1 fruit fly cellular context compared by ENCODE assay signal in genomic region chr3L:19900184-19901089, dm6.
TF ChIP-seq lines count a peak whose summit lies in the region.

No protein-coding gene starts in this region.

TF ChIP-seq in whole organism, embryonic, 481 proteins besides CTCF, POLR2A, EP300 and RAD21 (continued from another document and continues in another):
- no peak for TF ChIP-seq Hr39 (optimal IDR thresholded peaks at IDR 0.05; lab: Kevin White, UChicago)
- TF ChIP-seq Lhr (GFP tag; optimal IDR thresholded peaks at IDR 0.05; lab: Kevin White, UChicago): no peak
- TF ChIP-seq zen (tag; optimal IDR thresholded peaks at IDR 0.05; lab: Kevin White, UChicago): no peak
- no peak for TF ChIP-seq CG4854 (GFP tag; optimal IDR thresholded peaks at IDR 0.05; lab: Kevin White, UChicago)
- no peak for TF ChIP-seq CG10147 (GFP tag; optimal IDR thresholded peaks at IDR 0.05; lab: Kevin White, UChicago)
- no peak for TF ChIP-seq CG5245 (GFP tag; optimal IDR thresholded peaks at IDR 0.05; lab: Kevin White, UChicago)
- TF ChIP-seq pum (GFP tag; optimal IDR thresholded peaks at IDR 0.05; lab: Kevin White, UChicago): no peak
- TF ChIP-seq inv (GFP tag; IDR thresholded peaks at IDR 0.05; lab: Robert Waterston, UW; ENCODE audit: partially characterized antibody): no peak
- TF ChIP-seq schlank (tag; optimal IDR thresholded peaks at IDR 0.05; lab: Kevin White, UChicago): no peak
- TF ChIP-seq CG10274 (GFP tag; optimal IDR thresholded peaks at IDR 0.05; lab: Kevin White, UChicago): no peak
- TF ChIP-seq tx (GFP tag; optimal IDR thresholded peaks at IDR 0.05; lab: Kevin White, UChicago): no peak
- TF ChIP-seq odd (GFP tag; optimal IDR thresholded peaks at IDR 0.05; lab: Kevin White, UChicago): no peak
- TF ChIP-seq Dp (GFP tag; optimal IDR thresholded peaks at IDR 0.05; lab: Kevin White, UChicago): no peak
- TF ChIP-seq pita (GFP tag; optimal IDR thresholded peaks at IDR 0.05; lab: Kevin White, UChicago): no peak
- TF ChIP-seq CG9727 (GFP tag; optimal IDR thresholded peaks at IDR 0.05; lab: Kevin White, UChicago): peak; percentile 7
- no peak for TF ChIP-seq luna (GFP tag; optimal IDR thresholded peaks at IDR 0.05; lab: Kevin White, UChicago)
- TF ChIP-seq nmo (GFP tag; optimal IDR thresholded peaks at IDR 0.05; lab: Kevin White, UChicago): no peak
- TF ChIP-seq D19A (tag; optimal IDR thresholded peaks at IDR 0.05; lab: Kevin White, UChicago): peak; percentile 14
- TF ChIP-seq Bteb2 (GFP tag; optimal IDR thresholded peaks at IDR 0.05; lab: Kevin White, UChicago): no peak
- TF ChIP-seq CG8290 (GFP tag; optimal IDR thresholded peaks at IDR 0.05; lab: Kevin White, UChicago): no peak
- peak; percentile 25 to 40 for TF ChIP-seq CG8290 (tag; optimal IDR thresholded peaks at IDR 0.05; lab: Kevin White, UChicago)
- no peak for TF ChIP-seq CG10209 (GFP tag; optimal IDR thresholded peaks at IDR 0.05; lab: Kevin White, UChicago)
- TF ChIP-seq CG14014 (GFP tag; IDR thresholded peaks at IDR 0.05; lab: Robert Waterston, UW): no peak
- TF ChIP-seq Dll (GFP tag; IDR thresholded peaks at IDR 0.05; lab: Robert Waterston, UW; ENCODE audit: partially characterized antibody): no peak
- TF ChIP-seq CG4617 (GFP tag; optimal IDR thresholded peaks at IDR 0.05; lab: Kevin White, UChicago; ENCODE audit: borderline replicate concordance): no peak
- TF ChIP-seq Awh (GFP tag; IDR thresholded peaks at IDR 0.05; lab: Robert Waterston, UW): no peak
- no peak for TF ChIP-seq tio (GFP tag; optimal IDR thresholded peaks at IDR 0.05; lab: Kevin White, UChicago)
- TF ChIP-seq H15 (GFP tag; IDR thresholded peaks at IDR 0.05; lab: Robert Waterston, UW): no peak
- TF ChIP-seq chif (GFP tag; optimal IDR thresholded peaks at IDR 0.05; lab: Kevin White, UChicago): no peak
- TF ChIP-seq Dek (tag; optimal IDR thresholded peaks at IDR 0.05; lab: Kevin White, UChicago): no peak
- no peak for TF ChIP-seq Fer2 (tag; optimal IDR thresholded peaks at IDR 0.05; lab: Kevin White, UChicago)
- TF ChIP-seq h (optimal IDR thresholded peaks at IDR 0.05; lab: Kevin White, UChicago): no peak
- no peak for TF ChIP-seq CG10654 (GFP tag; optimal IDR thresholded peaks at IDR 0.05; lab: Kevin White, UChicago)
- no peak for TF ChIP-seq yki (optimal IDR thresholded peaks at IDR 0.05; lab: Kevin White, UChicago)
- TF ChIP-seq stwl (tag; optimal IDR thresholded peaks at IDR 0.05; lab: Kevin White, UChicago): peak; percentile 61
- TF ChIP-seq CG12299 (tag; optimal IDR thresholded peaks at IDR 0.05; lab: Kevin White, UChicago): no peak
- TF ChIP-seq kah (GFP tag; optimal IDR thresholded peaks at IDR 0.05; lab: Kevin White, UChicago): no peak
- no peak for TF ChIP-seq Dip2 (GFP tag; IDR thresholded peaks at IDR 0.05; lab: Robert Waterston, UW)
- no peak for TF ChIP-seq psq (GFP tag; optimal IDR thresholded peaks at IDR 0.05; lab: Kevin White, UChicago)
- TF ChIP-seq unc-4 (GFP tag; IDR thresholded peaks at IDR 0.05; lab: Robert Waterston, UW; ENCODE audit: partially characterized antibody): no peak
- no peak for TF ChIP-seq vnd (GFP tag; IDR thresholded peaks at IDR 0.05; lab: Robert Waterston, UW; ENCODE audit: partially characterized antibody)
- TF ChIP-seq CG34224 (GFP tag; IDR thresholded peaks at IDR 0.05; lab: Robert Waterston, UW; ENCODE audit: partially characterized antibody): peak; percentile 34; the same call in 2 of the 3 replicates
- no peak for TF ChIP-seq ERR (GFP tag; optimal IDR thresholded peaks at IDR 0.05; lab: Kevin White, UChicago)
- no peak for TF ChIP-seq Atf3 (GFP tag; optimal IDR thresholded peaks at IDR 0.05; lab: Kevin White, UChicago)
- no peak for TF ChIP-seq Rfx (GFP tag; IDR thresholded peaks at IDR 0.05; lab: Robert Waterston, UW)
- TF ChIP-seq bowl (GFP tag; IDR thresholded peaks at IDR 0.05; lab: Robert Waterston, UW): no peak
- 0 out of 3 replicates have a peak, but pooled peaks have one; percentile 24 for TF ChIP-seq ci (GFP tag; IDR thresholded peaks at IDR 0.05; lab: Robert Waterston, UW)
- TF ChIP-seq Drgx (GFP tag; IDR thresholded peaks at IDR 0.05; lab: Robert Waterston, UW): no peak
- TF ChIP-seq mirr (GFP tag; optimal IDR thresholded peaks at IDR 0.05; lab: Kevin White, UChicago): no peak
- no peak for TF ChIP-seq fd3F (GFP tag; optimal IDR thresholded peaks at IDR 0.05; lab: Kevin White, UChicago)
- TF ChIP-seq ab (GFP tag; optimal IDR thresholded peaks at IDR 0.05; lab: Kevin White, UChicago): no peak
- no peak for TF ChIP-seq Chrac-16 (GFP tag; optimal IDR thresholded peaks at IDR 0.05; lab: Kevin White, UChicago)
- TF ChIP-seq CG11695 (GFP tag; IDR thresholded peaks at IDR 0.05; lab: Robert Waterston, UW): 0 out of 3 replicates have a peak, but pooled peaks have one; percentile 27
- TF ChIP-seq Med (GFP tag; lab: Kevin White, UChicago): peak; percentile 37
- peak in 1 of 2 experiments; percentile 47 for TF ChIP-seq Hr78 (GFP tag; optimal IDR thresholded peaks at IDR 0.05; lab: Kevin White, UChicago)
- TF ChIP-seq CG6272 (GFP tag; IDR thresholded peaks at IDR 0.05; lab: Robert Waterston, UW): no peak
- TF ChIP-seq Hsf (GFP tag; optimal IDR thresholded peaks at IDR 0.05; lab: Kevin White, UChicago): no peak
- TF ChIP-seq Meics (GFP tag; optimal IDR thresholded peaks at IDR 0.05; lab: Kevin White, UChicago): no peak
- TF ChIP-seq Stat92E (GFP tag; optimal IDR thresholded peaks at IDR 0.05; lab: Kevin White, UChicago): no peak
- TF ChIP-seq CG11696 (GFP tag; IDR thresholded peaks at IDR 0.05; lab: Robert Waterston, UW): 0 out of 2 replicates have a peak, but pooled peaks have one; percentile 15
- TF ChIP-seq CG12155 (GFP tag; optimal IDR thresholded peaks at IDR 0.05; lab: Kevin White, UChicago): no peak
- no peak; the same call in 2 of the 3 replicates for TF ChIP-seq row (GFP tag; IDR thresholded peaks at IDR 0.05; lab: Robert Waterston, UW)
- no peak for TF ChIP-seq Mrtf (GFP tag; IDR thresholded peaks at IDR 0.05; lab: Robert Waterston, UW)
- no peak for TF ChIP-seq CG12391 (tag; optimal IDR thresholded peaks at IDR 0.05; lab: Kevin White, UChicago)
- TF ChIP-seq oc (tag; optimal IDR thresholded peaks at IDR 0.05; lab: Kevin White, UChicago): no peak
- TF ChIP-seq CG10431 (GFP tag; optimal IDR thresholded peaks at IDR 0.05; lab: Kevin White, UChicago): no peak
- no peak for TF ChIP-seq jigr1 (GFP tag; IDR thresholded peaks at IDR 0.05; lab: Robert Waterston, UW)
- TF ChIP-seq CG8089 (GFP tag; optimal IDR thresholded peaks at IDR 0.05; lab: Kevin White, UChicago): no peak
- no peak for TF ChIP-seq Vsx1 (GFP tag; optimal IDR thresholded peaks at IDR 0.05; lab: Kevin White, UChicago)
- TF ChIP-seq gcm (GFP tag; optimal IDR thresholded peaks at IDR 0.05; lab: Kevin White, UChicago): no peak
- TF ChIP-seq B-H2 (GFP tag; optimal IDR thresholded peaks at IDR 0.05; lab: Kevin White, UChicago): no peak
- no peak for TF ChIP-seq kni (GFP tag; optimal IDR thresholded peaks at IDR 0.05; lab: Kevin White, UChicago)
- no peak for TF ChIP-seq YL-1 (GFP tag; optimal IDR thresholded peaks at IDR 0.05; lab: Kevin White, UChicago)
- TF ChIP-seq Fer3 (tag; optimal IDR thresholded peaks at IDR 0.05; lab: Kevin White, UChicago): no peak
- no peak for TF ChIP-seq CG11560 (tag; IDR thresholded peaks at IDR 0.05; lab: Robert Waterston, UW)
- TF ChIP-seq CG1233 (GFP tag; optimal IDR thresholded peaks at IDR 0.05; lab: Kevin White, UChicago): no peak
- TF ChIP-seq sens (GFP tag; lab: Kevin White, UChicago): peak; percentile 74
- TF ChIP-seq sc (optimal IDR thresholded peaks at IDR 0.05; lab: Kevin White, UChicago): no peak
- TF ChIP-seq sc (GFP tag; optimal IDR thresholded peaks at IDR 0.05; lab: Kevin White, UChicago): no peak
- no peak for TF ChIP-seq ham (GFP tag; IDR thresholded peaks at IDR 0.05; lab: Robert Waterston, UW)
- no peak for TF ChIP-seq fd64A (GFP tag; optimal IDR thresholded peaks at IDR 0.05; lab: Kevin White, UChicago)
- peak; percentile 23 for TF ChIP-seq PHDP (tag; optimal IDR thresholded peaks at IDR 0.05; lab: Kevin White, UChicago)
- no peak for TF ChIP-seq NC2β (GFP tag; optimal IDR thresholded peaks at IDR 0.05; lab: Kevin White, UChicago)
- TF ChIP-seq pan (optimal IDR thresholded peaks at IDR 0.05; lab: Kevin White, UChicago): no peak
- no peak for TF ChIP-seq pan (GFP tag; optimal IDR thresholded peaks at IDR 0.05 in 1 of 2, IDR thresholded peaks at IDR 0.05 in 1 of 2)
- no peak for TF ChIP-seq CG31365 (tag; optimal IDR thresholded peaks at IDR 0.05; lab: Kevin White, UChicago)
- no peak for TF ChIP-seq CG17612 (GFP tag; IDR thresholded peaks at IDR 0.05; lab: Robert Waterston, UW)
- no peak for TF ChIP-seq CG18011 (GFP tag; optimal IDR thresholded peaks at IDR 0.05; lab: Kevin White, UChicago)
- TF ChIP-seq Gug (GFP tag; IDR thresholded peaks at IDR 0.05; lab: Robert Waterston, UW): no peak
- no peak for TF ChIP-seq Opbp (GFP tag; IDR thresholded peaks at IDR 0.05; lab: Robert Waterston, UW; ENCODE audit: partially characterized antibody)
- TF ChIP-seq CG12942 (GFP tag; optimal IDR thresholded peaks at IDR 0.05; lab: Kevin White, UChicago): no peak
- no peak for TF ChIP-seq CG31224 (GFP tag; IDR thresholded peaks at IDR 0.05; lab: Robert Waterston, UW)
- TF ChIP-seq emc (GFP tag; optimal IDR thresholded peaks at IDR 0.05; lab: Kevin White, UChicago): no peak
- TF ChIP-seq so (GFP tag; IDR thresholded peaks at IDR 0.05; lab: Robert Waterston, UW): no peak; the same call in 2 of the 3 replicates
- TF ChIP-seq CG11504 (tag; optimal IDR thresholded peaks at IDR 0.05; lab: Kevin White, UChicago): no peak
- no peak for TF ChIP-seq HLHmδ (GFP tag; optimal IDR thresholded peaks at IDR 0.05; lab: Kevin White, UChicago)
- TF ChIP-seq CG17385 (GFP tag; optimal IDR thresholded peaks at IDR 0.05; lab: Kevin White, UChicago): no peak
- TF ChIP-seq cato (GFP tag; optimal IDR thresholded peaks at IDR 0.05; lab: Kevin White, UChicago; ENCODE audit: borderline replicate concordance): no peak
- TF ChIP-seq ems (GFP tag; optimal IDR thresholded peaks at IDR 0.05; lab: Kevin White, UChicago): no peak
- no peak for TF ChIP-seq CG13123 (GFP tag; optimal IDR thresholded peaks at IDR 0.05; lab: Kevin White, UChicago)
- TF ChIP-seq GATAe (GFP tag; conservative IDR thresholded peaks at IDR 0.05; lab: Robert Waterston, UW): no peak
- no peak for TF ChIP-seq CG6175 (GFP tag; IDR thresholded peaks at IDR 0.05; lab: Robert Waterston, UW)
- TF ChIP-seq tna (GFP tag; IDR thresholded peaks at IDR 0.05; lab: Robert Waterston, UW; ENCODE audit: partially characterized antibody): no peak
- TF ChIP-seq CG2120 (GFP tag; optimal IDR thresholded peaks at IDR 0.05; lab: Kevin White, UChicago): peak; percentile 25
- no peak for TF ChIP-seq danr (GFP tag; IDR thresholded peaks at IDR 0.05; lab: Robert Waterston, UW)
- TF ChIP-seq salm (tag; optimal IDR thresholded peaks at IDR 0.05; lab: Kevin White, UChicago): no peak
- TF ChIP-seq fu2 (GFP tag; optimal IDR thresholded peaks at IDR 0.05; lab: Kevin White, UChicago): no peak
- TF ChIP-seq Dfd (GFP tag; optimal IDR thresholded peaks at IDR 0.05; lab: Kevin White, UChicago): no peak
- TF ChIP-seq CG13894 (tag; optimal IDR thresholded peaks at IDR 0.05; lab: Kevin White, UChicago): no peak
- no peak for TF ChIP-seq unpg (GFP tag; optimal IDR thresholded peaks at IDR 0.05; lab: Kevin White, UChicago)
- no peak for TF ChIP-seq Max (GFP tag; optimal IDR thresholded peaks at IDR 0.05; lab: Kevin White, UChicago)
- no peak for TF ChIP-seq crc (GFP tag; optimal IDR thresholded peaks at IDR 0.05; lab: Kevin White, UChicago)
- no peak for TF ChIP-seq CG7987 (GFP tag; optimal IDR thresholded peaks at IDR 0.05; lab: Kevin White, UChicago)
- TF ChIP-seq jumu (GFP tag; optimal IDR thresholded peaks at IDR 0.05; lab: Kevin White, UChicago): no peak
- no peak for TF ChIP-seq CG8924 (tag; optimal IDR thresholded peaks at IDR 0.05; lab: Kevin White, UChicago)
- TF ChIP-seq gt (GFP tag; IDR thresholded peaks at IDR 0.05; lab: Robert Waterston, UW): no peak
- no peak for TF ChIP-seq NFAT (GFP tag; IDR thresholded peaks at IDR 0.05; lab: Robert Waterston, UW)
- no peak for TF ChIP-seq Mes4 (GFP tag; optimal IDR thresholded peaks at IDR 0.05; lab: Kevin White, UChicago)
- no peak for TF ChIP-seq CrebB (tag; optimal IDR thresholded peaks at IDR 0.05; lab: Kevin White, UChicago)
- no peak for TF ChIP-seq mam (GFP tag; optimal IDR thresholded peaks at IDR 0.05; lab: Kevin White, UChicago)
- TF ChIP-seq Poxn (GFP tag; IDR thresholded peaks at IDR 0.05; lab: Robert Waterston, UW): no peak
- no peak for TF ChIP-seq E2f2 (GFP tag; IDR thresholded peaks at IDR 0.05; lab: Robert Waterston, UW)
- no peak for TF ChIP-seq CG2116 (GFP tag; optimal IDR thresholded peaks at IDR 0.05; lab: Kevin White, UChicago)
- no peak for TF ChIP-seq CG17912 (GFP tag; optimal IDR thresholded peaks at IDR 0.05; lab: Kevin White, UChicago)
- TF ChIP-seq CG7786 (GFP tag; optimal IDR thresholded peaks at IDR 0.05; lab: Kevin White, UChicago): no peak
- no peak for TF ChIP-seq CG8388 (GFP tag; optimal IDR thresholded peaks at IDR 0.05; lab: Kevin White, UChicago)
- no peak for TF ChIP-seq Usf (GFP tag; optimal IDR thresholded peaks at IDR 0.05; lab: Kevin White, UChicago)
- no peak for TF ChIP-seq CG7839 (tag; optimal IDR thresholded peaks at IDR 0.05; lab: Kevin White, UChicago)
- no peak for TF ChIP-seq CkIIα-i1 (GFP tag; IDR thresholded peaks at IDR 0.05; lab: Robert Waterston, UW)
- TF ChIP-seq tap (tag; optimal IDR thresholded peaks at IDR 0.05; lab: Kevin White, UChicago): no peak
- TF ChIP-seq ind (GFP tag; optimal IDR thresholded peaks at IDR 0.05; lab: Kevin White, UChicago): no peak
- TF ChIP-seq CG17361 (GFP tag; IDR thresholded peaks at IDR 0.05; lab: Robert Waterston, UW): no peak
- TF ChIP-seq hbn (GFP tag; IDR thresholded peaks at IDR 0.05; lab: Robert Waterston, UW; ENCODE audit: partially characterized antibody): no peak
- TF ChIP-seq CG33213 (GFP tag; optimal IDR thresholded peaks at IDR 0.05; lab: Kevin White, UChicago): no peak
- TF ChIP-seq corto (GFP tag; optimal IDR thresholded peaks at IDR 0.05; lab: Kevin White, UChicago): peak; percentile 7
- no peak for TF ChIP-seq NfI (GFP tag; optimal IDR thresholded peaks at IDR 0.05; lab: Kevin White, UChicago)
- TF ChIP-seq CG2199 (GFP tag; IDR thresholded peaks at IDR 0.05; lab: Robert Waterston, UW): peak; percentile 71; the same call in 2 of the 3 replicates
- no peak for TF ChIP-seq Eip74EF (GFP tag; optimal IDR thresholded peaks at IDR 0.05; lab: Kevin White, UChicago)
- no peak for TF ChIP-seq CG30403 (GFP tag; optimal IDR thresholded peaks at IDR 0.05; lab: Kevin White, UChicago)
